Worm (Caenorhabditis elegans) whole organism, early embryonic: ENCODE measurements around the gene osm-8.

Experiments used
- B0310.2 ChIP-seq: sonication (generic microtip); optimal IDR thresholded peaks from 2 replicates; lab custom pipeline; 2016; ENCODE audit warnings: mild to moderate bottlenecking, missing genetic modification characterization, missing compliant biosample characterization
- F13C5.2 ChIP-seq: sonication (generic microtip); optimal IDR thresholded peaks from 2 replicates; lab custom pipeline; 2017; ENCODE audit warnings: mild to moderate bottlenecking, missing genetic modification characterization, inconsistent platforms, missing compliant biosample characterization
- aly-1 ChIP-seq: sonication (generic microtip); optimal IDR thresholded peaks from 2 replicates; lab custom pipeline; 2016; ENCODE audit warnings: missing genetic modification characterization, missing compliant biosample characterization
- ama-1 ChIP-seq: fragments of 150-350 bp; optimal IDR thresholded peaks from 2 replicates; lab custom pipeline; 2014
- ceh-13 ChIP-seq: fragments of 200-800 bp; sonication (Bioruptor generic); optimal IDR thresholded peaks from 2 replicates; lab custom pipeline; 2018; ENCODE audit warnings: mild to moderate bottlenecking, missing genetic modification characterization, missing compliant biosample characterization
- ceh-36 ChIP-seq: sonication (generic microtip); optimal IDR thresholded peaks from 2 replicates; lab custom pipeline; 2016; ENCODE audit warnings: missing genetic modification characterization, inconsistent platforms, missing compliant biosample characterization
- ets-7 ChIP-seq: sonication (generic microtip); optimal IDR thresholded peaks from 2 replicates; lab custom pipeline; 2016; ENCODE audit warnings: missing genotype, missing genetic modification characterization, missing compliant biosample characterization
- flt-1 ChIP-seq: fragments of 200-800 bp; sonication (Bioruptor generic); IDR thresholded peaks from 2 replicates; pipeline ENCODE4 v1.3.6; 2022; ENCODE audit warnings: missing genetic modification characterization, missing compliant biosample characterization
- hmbx-1 ChIP-seq: sonication (generic microtip); optimal IDR thresholded peaks from 2 replicates; lab custom pipeline; 2016; ENCODE audit warnings: mild to moderate bottlenecking, missing genetic modification characterization, missing compliant biosample characterization
- hmg-4 ChIP-seq: fragments of 200-800 bp; sonication (Bioruptor generic); optimal IDR thresholded peaks from 2 replicates; lab custom pipeline; 2018; ENCODE audit warnings: mild to moderate bottlenecking, missing genetic modification characterization, missing compliant biosample characterization
- hnd-1 ChIP-seq: sonication (generic microtip); optimal IDR thresholded peaks from 2 replicates; lab custom pipeline; 2016; ENCODE audit warnings: missing genetic modification characterization, missing compliant biosample characterization
- pes-1 ChIP-seq: fragments of 200-800 bp; sonication (Bioruptor generic); IDR thresholded peaks from 2 replicates; pipeline ENCODE4 v1.3.6; 2022; ENCODE audit warnings: missing genetic modification reagents, missing genetic modification characterization, missing compliant biosample characterization
- scrt-1 ChIP-seq: fragments of 200-800 bp; sonication (Bioruptor generic); IDR thresholded peaks from 2 replicates; pipeline ENCODE4 v1.3.6; 2022; ENCODE audit warnings: missing genetic modification characterization, missing compliant biosample characterization
- sea-1 ChIP-seq: fragments of 200-800 bp; sonication (Bioruptor generic); conservative IDR thresholded peaks from 2 replicates; pipeline ENCODE4 v1.3.6; 2022; ENCODE audit warnings: missing genetic modification characterization, missing compliant biosample characterization
- tbx-11 ChIP-seq: fragments of 200-800 bp; sonication (Bioruptor generic); IDR thresholded peaks from 2 replicates; pipeline ENCODE4 v1.3.6; 2022; ENCODE audit warnings: missing genetic modification characterization, missing compliant biosample characterization
- tbx-37 ChIP-seq: fragments of 200-800 bp; sonication (Bioruptor generic); conservative IDR thresholded peaks from 2 replicates; pipeline ENCODE4 v1.3.6; 2022; ENCODE audit warnings: missing genetic modification reagents, missing genetic modification characterization, missing compliant biosample characterization
- tra-4 ChIP-seq: sonication (generic microtip); optimal IDR thresholded peaks from 2 replicates; lab custom pipeline; 2017; ENCODE audit warnings: missing genetic modification characterization, missing compliant biosample characterization

The osm-8 gene

ce11 chrII:7598702-7599314 is 6.4 kb downstream of the osm-8 start, which contains the start of gene pgam-5:
Gene pgam-5 (minus strand): TSS chrII:7598752.
- TF ChIP-seq ceh-36 (tag; lab: Kevin White, UChicago) (no peak), F13C5.2 (no peak), aly-1 (tag; lab: Kevin White, UChicago) (no peak), ceh-13 (no peak), B0310.2 (no peak), scrt-1 (GFP tag; lab: Robert Waterston, UW) (no peak), pes-1 (GFP tag; lab: Robert Waterston, UW) (no peak), hmbx-1 (tag; lab: Kevin White, UChicago) (no peak), ama-1 (lab: Kevin White, UChicago) (no peak), tbx-37 (GFP tag; lab: Robert Waterston, UW) (no peak), tra-4 (tag; lab: Kevin White, UChicago) (no peak), ets-7 (tag; lab: Kevin White, UChicago) (no peak), hmg-4 (GFP tag; lab: Kevin White, UChicago) (no peak)

ce11 chrII:7594812-7595211 is 10.4 kb downstream of the osm-8 start, which contains the start of gene syd-1:
Gene syd-1 (minus strand): TSS chrII:7594912.
- TF ChIP-seq flt-1 (GFP tag; lab: Robert Waterston, UW) (no peak), hnd-1 (tag; lab: Kevin White, UChicago) (no peak), tbx-11 (GFP tag; lab: Robert Waterston, UW) (no peak), sea-1 (GFP tag; lab: Robert Waterston, UW) (no peak), hmg-4 (GFP tag; lab: Kevin White, UChicago) (no peak), ceh-13 (no peak), tra-4 (tag; lab: Kevin White, UChicago) (no peak), pes-1 (GFP tag; lab: Robert Waterston, UW) (no peak), ets-7 (tag; lab: Kevin White, UChicago) (no peak), ama-1 (lab: Kevin White, UChicago) (no peak), aly-1 (tag; lab: Kevin White, UChicago) (no peak)

- TF ChIP-seq ets-7 (tag; lab: Kevin White, UChicago): no peak
- no peak for TF ChIP-seq tbx-11 (GFP tag; lab: Robert Waterston, UW)
- no peak for TF ChIP-seq hnd-1 (tag; lab: Kevin White, UChicago)
- no peak for TF ChIP-seq flt-1 (GFP tag; lab: Robert Waterston, UW)
- no peak for TF ChIP-seq ceh-13
- no peak for TF ChIP-seq ceh-36 (tag; lab: Kevin White, UChicago)
- TF ChIP-seq F13C5.2: no peak
- TF ChIP-seq B0310.2: no peak
- TF ChIP-seq tra-4 (tag; lab: Kevin White, UChicago): no peak
- no peak for TF ChIP-seq tbx-37 (GFP tag; lab: Robert Waterston, UW)
- TF ChIP-seq ama-1 (lab: Kevin White, UChicago): no peak
- no peak for TF ChIP-seq scrt-1 (GFP tag; lab: Robert Waterston, UW)
- TF ChIP-seq hmbx-1 (tag; lab: Kevin White, UChicago): no peak
- TF ChIP-seq pes-1 (GFP tag; lab: Robert Waterston, UW): no peak
These were observed 10.9 kb downstream of the osm-8 start for ce11 chrII:7594262-7594661.

DNA sequence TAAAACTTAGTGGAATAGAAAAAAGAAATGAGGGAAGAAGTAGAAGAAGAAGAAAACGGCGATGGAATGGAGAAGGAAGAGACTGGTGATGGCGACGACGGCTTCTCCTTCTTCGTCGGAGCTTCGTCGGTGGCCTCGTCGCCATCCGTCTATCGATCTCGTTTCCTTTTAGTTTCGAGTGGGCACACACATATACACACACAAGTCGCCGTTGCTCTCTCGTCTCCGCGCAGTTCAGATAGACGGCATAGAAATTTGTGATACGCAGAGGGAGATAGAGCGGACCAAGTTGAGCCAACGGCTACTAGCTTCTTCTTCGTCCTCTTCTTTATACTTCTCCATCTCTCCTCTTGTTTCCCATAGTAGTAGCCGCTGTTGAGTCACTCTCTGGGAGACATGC is 12.0 kb downstream of the osm-8 start:
- TF ChIP-seq hmg-4 (GFP tag; lab: Kevin White, UChicago): peak; percentile 26
- no peak for TF ChIP-seq ceh-13
- TF ChIP-seq scrt-1 (GFP tag; lab: Robert Waterston, UW): 0 out of 2 replicates have a peak, but pooled peaks have one; percentile 28

ce11 chrII:7588295-7588694 is 16.9 kb downstream of the osm-8 start:
- no peak for TF ChIP-seq pes-1 (GFP tag; lab: Robert Waterston, UW)
- no peak for TF ChIP-seq B0310.2
- TF ChIP-seq F13C5.2: no peak
- TF ChIP-seq aly-1 (tag; lab: Kevin White, UChicago): no peak
- no peak for TF ChIP-seq hmbx-1 (tag; lab: Kevin White, UChicago)
- TF ChIP-seq ama-1 (lab: Kevin White, UChicago): no peak
- TF ChIP-seq ceh-13: no peak
- TF ChIP-seq ets-7 (tag; lab: Kevin White, UChicago): no peak
- no peak for TF ChIP-seq hnd-1 (tag; lab: Kevin White, UChicago)
- no peak for TF ChIP-seq ceh-36 (tag; lab: Kevin White, UChicago)
- TF ChIP-seq sea-1 (GFP tag; lab: Robert Waterston, UW): no peak
- TF ChIP-seq flt-1 (GFP tag; lab: Robert Waterston, UW): no peak
- no peak for TF ChIP-seq scrt-1 (GFP tag; lab: Robert Waterston, UW)
- TF ChIP-seq tbx-37 (GFP tag; lab: Robert Waterston, UW): no peak
- TF ChIP-seq tra-4 (tag; lab: Kevin White, UChicago): no peak
- no peak for TF ChIP-seq tbx-11 (GFP tag; lab: Robert Waterston, UW)
- no peak for TF ChIP-seq hmg-4 (GFP tag; lab: Kevin White, UChicago)

DNA sequence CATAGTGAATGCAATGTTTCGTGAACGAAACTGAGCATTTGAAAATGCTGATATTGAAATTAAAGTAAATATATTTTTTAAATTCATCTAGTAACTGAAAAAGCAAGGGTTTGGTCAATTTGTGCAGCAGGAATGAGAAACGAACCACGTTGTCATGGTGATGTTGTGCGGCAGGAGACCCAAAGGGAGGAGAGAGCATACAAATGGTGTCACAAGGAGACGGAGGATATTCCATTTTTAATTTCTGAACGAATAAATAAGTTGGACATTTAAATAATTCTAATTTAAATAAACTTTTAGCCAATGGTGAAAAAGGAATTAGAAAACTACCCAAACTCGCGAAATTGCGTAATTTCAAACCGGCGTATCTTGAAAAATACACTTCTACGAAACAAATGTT is 21.7 kb downstream of the osm-8 start, which contains the start of gene mks-3:
Gene mks-3, minus strand, starts transcription at position 101 of the 400 bp plus-strand sequence.
- no peak for TF ChIP-seq ceh-36 (tag; lab: Kevin White, UChicago)
- TF ChIP-seq ama-1 (lab: Kevin White, UChicago): no peak

- TF ChIP-seq tbx-11 (GFP tag; lab: Robert Waterston, UW) (no peak), sea-1 (GFP tag; lab: Robert Waterston, UW) (no peak), hmg-4 (GFP tag; lab: Kevin White, UChicago) (no peak), B0310.2 (no peak), hnd-1 (tag; lab: Kevin White, UChicago) (no peak), ceh-36 (tag; lab: Kevin White, UChicago) (no peak), flt-1 (GFP tag; lab: Robert Waterston, UW) (no peak), tra-4 (tag; lab: Kevin White, UChicago) (no peak), ama-1 (lab: Kevin White, UChicago) (no peak), hmbx-1 (tag; lab: Kevin White, UChicago) (no peak), scrt-1 (GFP tag; lab: Robert Waterston, UW) (no peak), ceh-13 (no peak), ets-7 (tag; lab: Kevin White, UChicago) (no peak), tbx-37 (GFP tag; lab: Robert Waterston, UW) (no peak), aly-1 (tag; lab: Kevin White, UChicago) (no peak), F13C5.2 (no peak)
These were observed 27.8 kb downstream of the osm-8 start, which contains the start of gene F35D2.6 for ce11 chrII:7577412-7577811. Gene F35D2.6 (plus strand): TSS chrII:7577712.
